Fruit fly (Drosophila melanogaster) whole organism, larva: ENCODE measurements around the gene Snoo.

Source experiments
- noc ChIP-seq: fragments of 200-800 bp; sonication (Bioruptor generic); optimal IDR thresholded peaks from 3 replicates; lab custom pipeline; 2019; ENCODE audit warnings: missing biosample characterization, mild to moderate bottlenecking, missing genetic modification characterization, moderate library complexity

Gene Snoo

DNA sequence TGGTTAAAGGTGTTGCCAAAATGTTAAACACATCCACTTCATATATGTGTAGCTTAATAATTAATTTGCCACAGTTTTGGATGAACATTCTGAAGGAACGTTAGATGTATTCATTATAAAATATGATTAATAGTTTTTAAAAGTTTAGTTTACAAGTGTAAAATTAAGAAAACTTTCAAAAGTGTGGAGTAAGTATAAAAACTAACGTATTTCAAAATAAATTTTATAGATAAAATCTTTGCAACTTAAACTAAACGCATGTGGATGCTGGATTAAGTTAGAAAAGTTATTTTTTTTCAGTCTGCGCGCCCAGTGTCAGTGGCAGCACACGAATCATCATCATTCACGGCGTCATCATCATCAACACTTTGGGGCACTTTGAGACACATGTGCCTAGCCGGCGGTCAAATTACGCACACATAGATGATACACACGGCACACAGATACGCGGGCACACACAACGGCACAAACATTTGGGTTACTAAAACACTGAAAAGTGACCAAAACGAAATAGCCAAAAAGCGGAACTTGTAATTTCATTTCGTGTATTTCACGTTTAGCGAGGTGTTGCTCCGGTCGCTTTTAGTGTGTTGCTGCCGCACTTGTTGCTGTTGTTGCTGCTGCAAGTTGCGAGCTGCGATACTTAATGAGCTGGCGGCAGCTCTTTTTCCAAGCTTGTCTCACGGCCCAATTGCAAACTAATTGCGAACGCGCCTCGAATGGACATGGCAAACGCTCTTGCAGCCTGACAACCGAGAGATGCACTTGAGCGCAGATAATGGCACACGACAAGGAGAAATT lies 26.7 kb downstream of the Snoo start:
- TF ChIP-seq noc (tag; lab: Kevin White, UChicago) = peak; percentile 44

DNA sequence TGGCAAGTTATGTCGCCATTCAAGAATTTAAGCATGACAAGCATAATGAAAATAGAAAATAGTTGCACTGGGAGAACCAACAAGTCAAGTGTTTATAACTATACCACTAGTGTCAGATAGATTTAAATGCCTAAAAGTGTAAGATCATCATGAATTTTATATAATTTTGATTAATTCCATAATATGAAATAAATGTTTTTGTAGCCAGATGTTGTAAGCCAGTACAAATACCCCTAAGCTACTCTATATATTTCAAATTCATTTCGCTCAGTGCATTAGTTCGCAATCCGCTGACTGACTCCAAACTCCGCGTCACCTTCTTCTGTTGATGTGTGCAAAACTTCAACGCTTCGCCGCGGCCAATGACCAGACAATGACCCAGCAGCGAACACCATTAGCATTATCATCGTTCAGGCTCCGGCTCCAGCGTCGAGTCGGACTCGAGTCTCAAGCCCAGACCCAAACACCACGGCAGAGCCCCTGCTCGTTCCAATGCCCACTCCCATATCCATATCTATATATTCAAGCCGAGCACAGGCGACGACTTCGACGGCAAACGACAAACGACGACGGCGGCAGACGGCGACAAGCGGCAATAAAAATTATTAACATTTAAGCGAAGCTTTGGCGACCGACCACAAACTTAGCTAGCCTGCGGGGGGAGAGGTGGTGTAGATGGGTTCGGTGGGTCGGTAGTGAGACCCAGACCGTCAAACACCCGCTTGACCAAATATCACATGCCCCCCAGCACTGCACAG lies 27.5 kb downstream of the Snoo start:
- no peak for TF ChIP-seq noc (tag; lab: Kevin White, UChicago)

DNA sequence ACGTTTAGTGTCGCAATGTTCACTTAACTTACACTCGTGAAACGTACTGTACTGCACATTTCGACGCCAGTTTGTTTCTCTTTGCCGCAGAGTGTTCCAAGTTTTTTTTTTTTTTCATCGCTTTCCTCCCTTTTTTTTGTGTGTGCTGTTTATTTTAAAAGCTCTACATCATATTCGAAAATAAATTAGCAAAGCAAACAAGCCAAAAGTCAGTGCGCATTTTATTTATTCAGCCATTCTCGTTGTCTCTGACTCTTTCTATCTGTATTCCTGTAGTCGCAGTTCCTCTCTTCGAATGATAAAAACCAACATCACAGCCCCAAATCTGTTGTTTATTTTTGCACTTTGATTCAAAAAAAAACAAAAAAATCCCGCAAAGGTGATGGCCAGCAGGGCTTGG lies 29.4 kb downstream of the Snoo start:
- TF ChIP-seq noc (tag; lab: Kevin White, UChicago) = peak; percentile 50

DNA sequence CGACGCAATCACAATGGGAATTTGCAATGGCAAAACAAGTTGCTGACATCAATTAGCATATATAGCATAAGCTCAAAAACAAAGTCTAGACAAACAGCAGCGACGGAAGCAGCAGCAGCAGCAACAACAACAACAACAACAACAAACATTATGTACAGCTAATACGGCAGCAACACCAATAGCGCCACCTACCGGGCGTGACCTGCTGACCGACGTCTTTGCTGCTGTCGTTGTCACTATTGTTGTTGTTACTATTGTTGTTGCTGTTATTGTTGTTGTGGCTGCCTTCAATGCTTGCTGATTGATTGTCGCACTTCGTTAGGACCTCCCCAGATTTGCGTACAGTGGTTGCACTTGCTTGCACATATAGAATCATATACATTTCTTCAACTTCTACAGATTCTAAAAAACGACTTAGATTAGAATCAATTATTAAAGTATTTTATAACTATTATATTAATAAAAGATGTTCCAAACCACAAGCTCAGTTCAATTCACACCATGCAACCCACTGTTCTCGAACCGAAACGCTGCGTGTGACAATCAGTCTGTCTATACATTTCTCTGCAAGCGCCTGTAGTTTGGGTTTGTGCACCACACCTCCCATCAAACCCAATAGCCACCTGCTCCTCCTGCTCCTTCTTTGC lies 30.5 kb downstream of the Snoo start:
- no peak for TF ChIP-seq noc (tag; lab: Kevin White, UChicago)

DNA sequence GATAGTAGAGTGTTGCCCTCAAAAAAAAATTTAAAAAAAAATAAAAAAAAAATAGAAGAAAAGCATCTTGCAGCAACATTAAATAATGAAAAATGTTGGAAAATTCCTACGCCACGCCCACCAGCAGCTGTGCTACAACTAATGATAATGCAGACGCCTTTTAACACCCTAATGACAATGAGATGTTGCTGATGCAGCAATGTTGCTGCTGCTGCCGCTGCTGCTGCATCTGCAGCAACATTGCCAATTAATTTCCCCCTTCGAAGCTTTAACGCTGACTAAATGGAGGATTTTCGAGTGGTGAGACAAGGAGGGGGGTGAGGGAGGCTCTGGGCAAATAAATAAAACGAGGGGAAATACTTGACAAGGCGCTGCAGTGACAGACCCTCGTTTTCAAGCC lies 31.6 kb downstream of the Snoo start:
- TF ChIP-seq noc (tag; lab: Kevin White, UChicago) = no peak

DNA sequence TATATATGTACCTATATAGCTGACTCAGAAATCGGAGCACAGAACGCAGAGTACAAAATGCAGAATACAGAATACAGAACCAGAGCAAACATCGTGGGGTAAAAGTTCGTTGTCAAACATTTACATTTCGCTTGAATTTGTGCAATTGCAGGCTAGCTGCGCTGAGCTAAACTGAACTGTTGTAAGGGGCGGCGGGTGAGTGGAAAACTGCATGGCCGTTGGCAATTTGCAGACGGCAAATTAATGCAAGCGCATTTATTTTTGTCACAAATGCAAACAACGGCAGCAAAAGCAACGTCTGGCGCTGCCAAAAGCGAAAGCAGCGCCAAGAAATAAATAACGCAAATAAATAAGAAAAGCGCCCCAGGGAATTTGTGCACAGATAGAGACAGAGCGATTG lies 32.1 kb downstream of the Snoo start:
- TF ChIP-seq noc (tag; lab: Kevin White, UChicago) = no peak

DNA sequence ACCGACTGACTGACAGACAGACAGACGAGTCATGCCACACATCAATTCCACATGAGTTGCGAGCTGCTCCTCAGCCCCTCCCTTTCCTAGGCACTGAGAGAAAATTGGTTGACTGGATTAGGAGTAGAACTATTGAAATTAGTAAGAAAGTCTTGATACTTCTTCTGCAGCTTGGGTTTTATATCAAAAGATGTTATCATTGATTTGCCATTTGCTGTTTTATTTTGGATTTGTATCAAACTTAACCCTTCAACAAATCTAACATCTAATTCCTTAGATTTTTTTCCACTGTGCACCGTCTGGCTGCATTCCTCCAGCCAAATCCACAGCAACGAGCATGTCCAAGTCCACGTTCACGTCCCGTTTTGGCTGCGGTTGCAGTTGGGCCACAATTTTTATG lies 34.2 kb downstream of the Snoo start:
- no peak for TF ChIP-seq noc (tag; lab: Kevin White, UChicago)

DNA sequence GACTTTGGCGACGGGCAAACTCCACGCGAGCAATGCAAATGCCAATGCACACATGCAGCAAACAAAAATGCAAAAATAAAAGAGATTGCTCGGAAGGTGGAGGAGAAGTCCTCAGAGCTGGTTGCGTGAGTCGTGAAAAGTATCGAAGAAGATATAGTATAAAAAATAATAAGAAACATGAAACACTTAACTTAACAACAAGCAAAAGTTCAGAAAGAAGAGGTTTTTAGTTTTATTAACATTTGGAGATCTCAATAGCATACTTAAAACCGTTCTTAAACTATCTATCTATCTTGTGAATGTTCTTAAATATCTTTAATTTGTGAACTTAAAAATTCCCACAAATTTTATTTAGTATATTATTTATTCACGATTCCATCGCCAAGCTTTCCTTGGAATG lies 35.0 kb downstream of the Snoo start:
- TF ChIP-seq noc (tag; lab: Kevin White, UChicago) = no peak

DNA sequence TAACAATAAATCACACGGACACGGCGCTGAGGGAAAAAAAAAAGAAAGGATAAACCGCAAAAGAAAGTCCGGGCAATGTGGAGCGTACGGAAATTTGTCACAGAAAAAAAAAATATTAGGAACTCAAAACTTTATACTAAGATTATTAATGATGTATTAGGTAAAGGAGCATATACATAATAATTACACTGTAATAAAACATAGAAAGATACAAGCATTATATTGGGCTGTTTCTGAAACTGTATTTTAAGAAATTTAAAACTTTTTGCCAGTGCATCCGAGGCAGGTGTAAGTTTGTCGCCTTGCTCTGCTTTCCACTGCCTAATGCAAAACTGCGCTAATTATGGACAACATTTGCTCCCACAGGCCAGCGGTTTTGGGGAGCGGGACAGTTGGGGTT lies 39.0 kb downstream of the Snoo start:
- no peak for TF ChIP-seq noc (tag; lab: Kevin White, UChicago)

DNA sequence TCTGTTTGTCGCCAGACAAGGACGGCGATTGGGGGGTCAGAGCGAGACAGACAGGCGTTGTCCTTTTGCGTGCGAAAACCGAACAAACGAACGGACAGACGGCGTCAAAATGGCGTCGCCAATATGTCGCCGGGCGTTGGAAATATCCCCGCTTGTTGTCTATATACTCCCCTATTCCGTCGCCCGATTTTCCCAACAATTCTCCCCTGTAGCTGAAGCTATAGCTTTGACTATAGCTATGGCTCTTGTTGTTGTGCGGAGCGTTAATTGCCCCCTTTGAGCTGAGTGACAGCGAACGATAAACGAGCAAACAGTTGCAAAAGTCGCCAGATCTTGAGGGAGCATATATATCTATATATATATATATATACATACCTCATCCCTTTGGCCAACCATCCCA lies 39.8 kb downstream of the Snoo start:
- TF ChIP-seq noc (tag; lab: Kevin White, UChicago) = no peak

DNA sequence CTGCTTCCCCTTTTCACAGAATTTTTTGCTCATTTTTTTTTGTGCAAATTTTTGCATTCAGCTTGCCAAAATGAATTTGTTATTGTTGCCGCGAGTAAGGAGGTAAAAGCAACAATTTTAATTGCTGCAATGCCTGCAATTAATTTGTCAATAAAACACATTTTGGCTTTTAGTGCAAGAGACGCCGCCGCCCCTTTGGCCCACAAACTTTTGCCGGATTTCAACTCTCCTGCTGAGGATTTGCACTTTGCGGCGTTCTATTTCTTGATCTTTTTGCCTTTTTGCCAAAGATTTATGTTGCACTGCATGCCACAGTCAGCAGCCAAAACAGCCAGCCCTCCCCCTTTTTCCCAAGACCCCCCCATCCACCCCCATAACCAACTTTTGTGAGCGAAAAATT lies 41.1 kb downstream of the Snoo start:
- TF ChIP-seq noc (tag; lab: Kevin White, UChicago) = no peak

DNA sequence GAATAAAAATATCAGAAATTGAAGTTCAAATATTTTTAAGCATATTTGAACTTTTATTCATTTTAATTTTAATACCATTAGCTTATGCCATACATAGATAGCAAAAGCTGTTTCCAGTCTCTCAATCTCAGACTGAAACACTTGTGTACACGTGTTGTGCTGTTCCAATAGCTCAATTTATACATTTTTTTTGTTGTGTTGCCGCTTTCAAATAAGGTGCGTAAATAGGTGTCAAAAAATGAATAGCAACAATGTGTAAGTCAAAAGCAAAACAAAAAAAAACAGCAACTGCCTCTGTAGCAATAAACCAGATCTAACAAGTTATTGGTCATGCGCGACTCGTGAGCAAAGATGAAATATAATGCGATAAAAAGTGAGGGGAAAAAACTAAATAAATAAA lies 42.0 kb downstream of the Snoo start:
- no peak for TF ChIP-seq noc (tag; lab: Kevin White, UChicago)

DNA sequence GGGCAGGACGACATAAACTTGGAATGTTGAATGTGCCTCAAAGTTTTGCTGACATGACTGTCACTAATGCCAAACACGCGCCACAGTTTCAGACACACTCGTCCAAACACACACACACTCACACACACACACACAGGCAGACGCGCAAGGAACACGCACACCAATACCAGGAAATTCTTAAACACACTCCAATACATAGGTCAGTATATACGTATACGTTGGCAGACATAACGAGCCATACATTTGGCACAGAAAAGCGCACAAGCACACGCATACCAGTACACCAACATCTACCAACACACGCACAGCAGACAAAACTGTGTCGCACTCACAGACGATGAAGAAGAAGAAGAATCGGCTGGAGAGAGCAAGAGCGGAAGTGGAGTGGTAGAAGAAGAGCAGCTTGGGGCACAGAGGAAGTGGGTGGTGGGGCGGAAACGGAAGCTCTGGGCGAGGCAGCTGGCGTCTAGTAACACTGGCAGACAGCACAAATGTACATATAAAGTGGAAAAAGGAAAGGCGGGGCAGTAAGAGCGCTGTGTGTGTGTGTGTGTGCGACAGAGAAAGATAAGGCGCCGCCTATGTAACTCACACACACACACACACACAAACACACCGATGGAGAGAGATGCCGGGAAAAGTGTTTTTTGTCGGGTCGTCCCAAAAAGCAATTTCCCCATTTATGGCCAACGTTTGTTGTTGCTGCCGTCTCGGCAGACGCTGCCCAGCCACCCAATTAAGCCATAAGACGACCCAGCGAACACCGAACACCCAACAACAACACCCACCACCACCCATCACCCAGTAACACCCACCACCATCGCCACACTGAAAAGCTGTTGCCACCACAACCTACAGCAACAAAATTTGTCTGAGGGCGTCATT lies 43.3 kb downstream of the Snoo start:
- TF ChIP-seq noc (tag; lab: Kevin White, UChicago) = no peak

DNA sequence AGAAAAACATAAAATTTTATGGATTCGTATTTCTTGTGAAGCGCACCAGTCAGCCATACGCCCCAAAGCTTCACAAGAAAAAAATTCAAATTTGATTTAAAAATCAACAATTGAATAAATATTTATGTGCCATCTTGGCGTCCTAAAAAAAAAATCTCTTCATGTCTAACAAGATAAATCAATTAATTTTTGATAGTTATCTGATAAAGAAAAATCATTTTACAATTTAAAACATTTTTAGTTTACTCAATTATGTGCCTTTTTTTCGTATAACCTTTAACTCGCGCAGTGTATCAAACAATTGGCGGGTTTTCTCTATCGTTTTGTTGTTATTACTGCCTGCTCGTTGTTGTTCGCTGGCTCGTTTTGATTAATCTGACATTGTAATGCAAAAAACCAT lies 45.5 kb downstream of the Snoo start:
- no peak for TF ChIP-seq noc (tag; lab: Kevin White, UChicago)

DNA sequence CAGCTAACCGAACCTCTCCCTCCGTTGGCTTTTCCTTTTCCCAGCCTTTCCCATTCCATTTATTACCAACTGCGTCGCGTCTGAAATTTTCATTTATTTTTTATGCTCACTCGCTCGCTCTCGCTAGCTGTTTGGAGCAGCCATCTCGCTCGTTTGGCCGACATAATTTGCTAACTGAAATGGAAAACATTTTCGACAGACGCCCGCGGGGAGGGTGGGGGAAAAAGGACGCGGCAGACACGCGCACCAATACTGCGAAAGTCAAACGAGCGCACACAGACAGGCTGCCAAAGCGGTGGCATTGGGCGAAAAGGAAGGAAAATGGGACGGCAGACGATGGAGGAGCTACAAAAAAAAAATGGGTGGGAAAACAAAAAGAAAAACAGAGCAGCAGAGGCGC lies 47.6 kb downstream of the Snoo start:
- no peak for TF ChIP-seq noc (tag; lab: Kevin White, UChicago)
